Fruit fly (Drosophila melanogaster): ENCODE measurements around the gene SrpRbeta.

Gene SrpRbeta

DNA sequence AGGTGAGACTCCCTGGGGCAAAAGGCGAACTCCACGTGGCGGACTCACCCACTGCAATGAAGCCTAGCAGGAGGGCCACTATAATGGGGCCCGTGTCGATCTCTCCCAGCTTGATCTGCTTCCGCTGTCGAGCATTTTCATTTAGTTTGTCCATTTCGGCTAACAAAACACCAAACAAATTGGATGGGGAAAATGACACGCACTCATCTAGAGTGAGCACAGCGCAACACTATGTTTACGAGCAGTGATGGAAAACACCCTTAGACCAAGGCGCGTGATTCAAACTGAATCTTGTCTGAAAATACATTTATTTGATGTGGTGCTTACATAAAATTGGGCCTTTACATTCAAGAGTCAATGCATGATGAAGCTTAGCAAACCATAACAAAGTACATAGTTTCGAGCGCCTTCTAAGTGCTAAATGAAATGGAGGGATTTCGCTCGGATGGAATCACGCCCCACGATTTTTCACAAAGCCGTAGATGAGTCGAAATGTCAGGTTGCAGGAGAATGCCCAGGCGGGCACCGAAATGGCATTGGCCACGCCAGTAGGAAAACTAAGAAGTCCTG lies at the start of gene SrpRbeta:
Gene SrpRbeta (minus strand): TSS at position 236 of the 570 bp plus-strand sequence.
- TF ChIP-seq net (GFP tag; optimal IDR thresholded peaks at IDR 0.05) (no peak), CG6276 (GFP tag; optimal IDR thresholded peaks at IDR 0.05) (no peak), esn (GFP tag; optimal IDR thresholded peaks at IDR 0.05) (peak; percentile 59), CG6792 (GFP tag; optimal IDR thresholded peaks at IDR 0.05) (no peak), CG9139 (GFP tag; optimal IDR thresholded peaks at IDR 0.05) (no peak), acj6 (GFP tag; optimal IDR thresholded peaks at IDR 0.05) (no peak), CG31627 (GFP tag; optimal IDR thresholded peaks at IDR 0.05) (peak; percentile 12), CG3032 (tag; optimal IDR thresholded peaks at IDR 0.05) (no peak), CG4318 (GFP tag; optimal IDR thresholded peaks at IDR 0.05) (no peak), Ets21C (GFP tag; optimal IDR thresholded peaks at IDR 0.05) (no peak), CG16779 (tag; optimal IDR thresholded peaks at IDR 0.05) (no peak), CG8632 (GFP tag; optimal IDR thresholded peaks at IDR 0.05) (no peak), CG8319 (GFP tag; optimal IDR thresholded peaks at IDR 0.05) (no peak), CG6808 (GFP tag; optimal IDR thresholded peaks at IDR 0.05) (peak; percentile 7), Met (GFP tag; optimal IDR thresholded peaks at IDR 0.05) (no peak), vri (GFP tag; optimal IDR thresholded peaks at IDR 0.05) (peak; percentile 26), CG6854 (GFP tag; optimal IDR thresholded peaks at IDR 0.05) (no peak), Eip78C (GFP tag) (peak; percentile 46), Gug (GFP tag; IDR thresholded peaks at IDR 0.05) (no peak), eg (GFP tag; IDR thresholded peaks at IDR 0.05) (peak; percentile 22; the same call in 1 of the 3 replicates), CG3919 (GFP tag; optimal IDR thresholded peaks at IDR 0.05) (peak; percentile 49), Sox15 (GFP tag; optimal IDR thresholded peaks at IDR 0.05) (no peak), CG1621 (tag; optimal IDR thresholded peaks at IDR 0.05) (no peak), Sox14 (GFP tag; optimal IDR thresholded peaks at IDR 0.05) (peak; percentile 11), cyc (GFP tag; optimal IDR thresholded peaks at IDR 0.05) (peak; percentile 11), OdsH (GFP tag; optimal IDR thresholded peaks at IDR 0.05) (no peak), CG10669 (GFP tag; optimal IDR thresholded peaks at IDR 0.05) (no peak), fkh (GFP tag; optimal IDR thresholded peaks at IDR 0.05) (no peak), pdm3 (GFP tag; optimal IDR thresholded peaks at IDR 0.05) (no peak), spab (GFP tag; optimal IDR thresholded peaks at IDR 0.05) (no peak), Smox (GFP tag; optimal IDR thresholded peaks at IDR 0.05) (no peak), CG32006 (GFP tag; optimal IDR thresholded peaks at IDR 0.05) (no peak), achi (GFP tag; optimal IDR thresholded peaks at IDR 0.05) (peak; percentile 26), topi (GFP tag; optimal IDR thresholded peaks at IDR 0.05) (peak; percentile 49), CG10631 (GFP tag; optimal IDR thresholded peaks at IDR 0.05) (no peak), dac (GFP tag; optimal IDR thresholded peaks at IDR 0.05) (no peak), CG11902 (GFP tag; optimal IDR thresholded peaks at IDR 0.05) (no peak), ss (GFP tag; optimal IDR thresholded peaks at IDR 0.05) (peak in 1 of 2 experiments; percentile 35), Hr39 (GFP tag; optimal IDR thresholded peaks at IDR 0.05) (no peak), CG11762 (GFP tag; optimal IDR thresholded peaks at IDR 0.05; ENCODE audit: insufficient read depth) (no peak), Lpt (GFP tag; optimal IDR thresholded peaks at IDR 0.05) (no peak), svp (GFP tag) (no peak), lz (GFP tag; optimal IDR thresholded peaks at IDR 0.05) (peak; percentile 40), Hr4 (GFP tag; optimal IDR thresholded peaks at IDR 0.05) (no peak)

Data from whole organism, prepupa.